Fruit fly (Drosophila melanogaster) whole organism, embryonic: ENCODE results near the gene CG34002.
"Not testable (repeated sequence)": the region's sequence is repeated elsewhere in the genome, so short reads cannot be mapped to it uniquely, and the experiment has no call there.

Source experiments
- Asciz ChIP-seq: fragments of 200-800 bp; sonication (Bioruptor generic); optimal IDR thresholded peaks from 2 replicates; lab custom pipeline; 2017; ENCODE audit warnings: missing biosample characterization, mild to moderate bottlenecking, missing genetic modification characterization, missing genetic modification reagents
- Atf3 ChIP-seq: fragments of 200-800 bp; sonication (Bioruptor generic); optimal IDR thresholded peaks from 3 replicates; lab custom pipeline; 2016; ENCODE audit warnings: missing biosample characterization, missing genetic modification characterization
- B-H1 ChIP-seq: fragments of 200-800 bp; sonication (Bioruptor generic); IDR thresholded peaks from 3 replicates; pipeline ENCODE4 v1.3.6; 2022; ENCODE audit warnings: missing biosample characterization, missing genetic modification characterization
- CG10274 ChIP-seq: fragments of 200-800 bp; sonication (Bioruptor generic); optimal IDR thresholded peaks from 3 replicates; lab custom pipeline; 2017; ENCODE audit warnings: missing biosample characterization, mild to moderate bottlenecking, missing genetic modification characterization
- CG11695 ChIP-seq: fragments of 200-800 bp; sonication (Bioruptor generic); IDR thresholded peaks from 3 replicates; pipeline ENCODE4 v1.3.6; 2022; ENCODE audit warnings: missing biosample characterization, missing genetic modification characterization
- CG13624 ChIP-seq: fragments of 200-800 bp; sonication (Bioruptor generic); optimal IDR thresholded peaks from 2 replicates; lab custom pipeline; 2016; ENCODE audit warnings: missing biosample characterization, missing genetic modification characterization
- CG14667 ChIP-seq: fragments of 200-800 bp; sonication (Bioruptor generic); IDR thresholded peaks from 2 replicates; pipeline ENCODE4 v1.3.6; 2022; ENCODE audit warnings: missing biosample characterization, missing genetic modification characterization
- CG15011 ChIP-seq: fragments of 200-800 bp; sonication (Bioruptor generic); optimal IDR thresholded peaks from 3 replicates; lab custom pipeline; 2018; ENCODE audit warnings: missing biosample characterization, mild to moderate bottlenecking, missing genetic modification characterization
- CG15269 ChIP-seq: fragments of 200-800 bp; sonication (Bioruptor generic); optimal IDR thresholded peaks from 2 replicates; lab custom pipeline; 2018; ENCODE audit warnings: missing biosample characterization, mild to moderate bottlenecking, missing genetic modification characterization, moderate library complexity
- CG15514 ChIP-seq: fragments of 200-800 bp; sonication (Bioruptor generic); optimal IDR thresholded peaks from 3 replicates; lab custom pipeline; 2017; ENCODE audit warnings: missing biosample characterization, missing genetic modification characterization, mild to moderate bottlenecking, moderate library complexity, missing genetic modification reagents
- CG17328 ChIP-seq: fragments of 200-800 bp; sonication (Bioruptor generic); IDR thresholded peaks from 2 replicates; pipeline ENCODE4 v1.3.6; 2022; ENCODE audit warnings: missing biosample characterization, missing genetic modification characterization
- CG17612 ChIP-seq: fragments of 200-800 bp; sonication (Bioruptor generic); IDR thresholded peaks from 2 replicates; pipeline ENCODE4 v1.3.6; 2022; ENCODE audit warnings: missing biosample characterization, missing genetic modification characterization
- CG2889 ChIP-seq: fragments of 200-800 bp; sonication (Bioruptor generic); IDR thresholded peaks from 3 replicates; pipeline ENCODE4 v1.3.6; 2022; ENCODE audit warnings: missing biosample characterization, missing genetic modification characterization
- CG32532 ChIP-seq: fragments of 200-800 bp; sonication (Bioruptor generic); IDR thresholded peaks from 2 replicates; pipeline ENCODE4 v1.3.6; 2022; ENCODE audit warnings: missing biosample characterization, missing genetic modification characterization
- CG3281 ChIP-seq: fragments of 200-800 bp; sonication (Bioruptor generic); optimal IDR thresholded peaks from 3 replicates; lab custom pipeline; 2017; ENCODE audit warnings: missing biosample characterization, mild to moderate bottlenecking, missing genetic modification characterization
- CG5245 ChIP-seq: fragments of 200-800 bp; sonication (Bioruptor generic); optimal IDR thresholded peaks from 3 replicates; lab custom pipeline; 2016; ENCODE audit warnings: missing biosample characterization, missing genetic modification characterization
- CG6765 ChIP-seq: fragments of 200-800 bp; sonication (Bioruptor generic); optimal IDR thresholded peaks from 3 replicates; lab custom pipeline; 2017; ENCODE audit warnings: missing biosample characterization, mild to moderate bottlenecking, missing genetic modification characterization
- CG6813 ChIP-seq: fragments of 200-800 bp; sonication (Bioruptor generic); optimal IDR thresholded peaks from 2 replicates; lab custom pipeline; 2017; ENCODE audit warnings: missing biosample characterization, missing genetic modification characterization, mild to moderate bottlenecking, moderate library complexity, missing genetic modification reagents
- CG7987 ChIP-seq: fragments of 200-800 bp; sonication (Bioruptor generic); optimal IDR thresholded peaks from 2 replicates; lab custom pipeline; 2018; ENCODE audit warnings: missing biosample characterization, mild to moderate bottlenecking, missing genetic modification characterization, moderate library complexity
- CG9437 ChIP-seq: fragments of 200-800 bp; sonication (Bioruptor generic); optimal IDR thresholded peaks from 2 replicates; lab custom pipeline; 2018; ENCODE audit warnings: missing biosample characterization, mild to moderate bottlenecking, missing genetic modification characterization
- CG9932 ChIP-seq: fragments of 200-800 bp; sonication (Bioruptor generic); IDR thresholded peaks from 2 replicates; pipeline ENCODE4 v1.3.6; 2022; ENCODE audit warnings: missing biosample characterization, missing genetic modification characterization
- CrebB ChIP-seq: fragments of 200-800 bp; sonication (Bioruptor generic); optimal IDR thresholded peaks from 3 replicates; lab custom pipeline; 2018; ENCODE audit warnings: missing biosample characterization, mild to moderate bottlenecking, missing genetic modification characterization
- E2f1 ChIP-seq: fragments of 200-800 bp; sonication (Bioruptor generic); IDR thresholded peaks from 2 replicates; pipeline ENCODE4 v1.3.6; 2022; ENCODE audit warnings: missing biosample characterization, missing genetic modification characterization
- Elba2 ChIP-seq: fragments of 200-800 bp; sonication (Bioruptor generic); optimal IDR thresholded peaks from 3 replicates; lab custom pipeline; 2016; ENCODE audit warnings: missing biosample characterization, missing genetic modification characterization
- GATAe ChIP-seq: fragments of 200-800 bp; sonication (Bioruptor generic); conservative IDR thresholded peaks from 2 replicates; pipeline ENCODE4 v1.3.6; 2022; ENCODE audit warnings: missing biosample characterization, missing genetic modification characterization
- Gsc ChIP-seq: fragments of 200-800 bp; sonication (Bioruptor generic); IDR thresholded peaks from 2 replicates; pipeline ENCODE4 v1.3.6; 2022; ENCODE audit warnings: missing biosample characterization, missing genetic modification characterization
- Gug ChIP-seq: fragments of 200-800 bp; sonication (Bioruptor generic); IDR thresholded peaks from 4 replicates; pipeline ENCODE4 v1.3.6; 2022; ENCODE audit warnings: missing biosample characterization, missing genetic modification characterization
- H2.0 ChIP-seq: fragments of 200-800 bp; sonication (Bioruptor generic); IDR thresholded peaks from 2 replicates; pipeline ENCODE4 v1.3.6; 2022; ENCODE audit warnings: missing biosample characterization, missing genetic modification characterization
- Jarid2 ChIP-seq: fragments of 200-800 bp; sonication (Bioruptor generic); optimal IDR thresholded peaks from 3 replicates; lab custom pipeline; 2017; ENCODE audit warnings: mild to moderate bottlenecking, missing biosample characterization, missing genetic modification reagents, missing genetic modification characterization
- Lhr ChIP-seq: fragments of 200-800 bp; sonication (Bioruptor generic); optimal IDR thresholded peaks from 3 replicates; lab custom pipeline; 2017; ENCODE audit warnings: mild to moderate bottlenecking, missing biosample characterization, missing genetic modification reagents, missing genetic modification characterization
- Mad ChIP-seq: fragments of 200-800 bp; sonication (Bioruptor generic); optimal IDR thresholded peaks from 2 replicates; lab custom pipeline; 2016; ENCODE audit warnings: missing biosample characterization, missing genetic modification characterization
- Mes4 ChIP-seq: fragments of 200-800 bp; sonication (Bioruptor generic); optimal IDR thresholded peaks from 2 replicates; lab custom pipeline; 2016; ENCODE audit warnings: missing biosample characterization, missing genetic modification characterization
- Rfx ChIP-seq: fragments of 200-800 bp; sonication (Bioruptor generic); IDR thresholded peaks from 2 replicates; pipeline ENCODE4 v1.3.6; 2022; ENCODE audit warnings: missing biosample characterization, missing genetic modification characterization
- Six4 ChIP-seq: fragments of 200-800 bp; sonication (Bioruptor generic); optimal IDR thresholded peaks from 2 replicates; lab custom pipeline; 2016; ENCODE audit warnings: missing biosample characterization, missing genetic modification characterization
- ap ChIP-seq: fragments of 200-800 bp; sonication (Bioruptor generic); IDR thresholded peaks from 2 replicates; pipeline ENCODE4 v1.3.6; 2022; ENCODE audit warnings: missing biosample characterization, missing genetic modification characterization
- cas ChIP-seq: fragments of 200-800 bp; sonication (Bioruptor generic); IDR thresholded peaks from 2 replicates; pipeline ENCODE4 v1.3.6; 2022; ENCODE audit warnings: missing biosample characterization, missing genetic modification characterization
- dpn ChIP-seq, 2 experiments: fragments of 200-800 bp; sonication (Bioruptor generic); optimal IDR thresholded peaks; 3 replicates each; lab custom pipeline; 2016; ENCODE audit warnings: missing biosample characterization in 2 of 2, missing genetic modification characterization in 2 of 2
- grn ChIP-seq: fragments of 200-800 bp; sonication (Bioruptor generic); optimal IDR thresholded peaks from 3 replicates; lab custom pipeline; 2017; ENCODE audit warnings: missing biosample characterization, missing genetic modification characterization
- ind ChIP-seq: fragments of 200-800 bp; sonication (Bioruptor generic); optimal IDR thresholded peaks from 3 replicates; lab custom pipeline; 2016; ENCODE audit warnings: missing biosample characterization, missing genetic modification characterization
- mirr ChIP-seq: fragments of 200-800 bp; sonication (Bioruptor generic); optimal IDR thresholded peaks from 3 replicates; lab custom pipeline; 2018; ENCODE audit warnings: missing biosample characterization, mild to moderate bottlenecking, missing genetic modification characterization
- nmo ChIP-seq: fragments of 200-800 bp; sonication (Bioruptor generic); optimal IDR thresholded peaks from 2 replicates; lab custom pipeline; 2018; ENCODE audit warnings: missing biosample characterization, mild to moderate bottlenecking, missing genetic modification characterization, moderate library complexity
- p53 ChIP-seq: fragments of 200-800 bp; sonication (Bioruptor generic); optimal IDR thresholded peaks from 2 replicates; lab custom pipeline; 2016; ENCODE audit warnings: missing biosample characterization, missing genetic modification characterization
- prd ChIP-seq, 3 experiments: fragments of >200 bp in 2 of 3; fragments of 200-800 bp in 1 of 3; sonication (Bioruptor generic) in 1 of 3; optimal IDR thresholded peaks in 2 of 3; IDR thresholded peaks in 1 of 3; 2 replicates in 2 of 3; 3 replicates in 1 of 3; pipeline versions ENCODE4 v1.3.6 to Lab custom; 2017 to 2022; ENCODE audit warnings: missing biosample characterization in 1 of 3, missing genetic modification characterization in 1 of 3
- sens ChIP-seq: fragments of 200-800 bp; sonication (Bioruptor generic); peaks from one replicate; lab custom pipeline; 2016; ENCODE audit warnings: missing biosample characterization, missing genetic modification characterization
- seq ChIP-seq: fragments of 200-800 bp; sonication (Bioruptor generic); IDR thresholded peaks from 2 replicates; pipeline ENCODE4 v1.3.6; 2022; ENCODE audit warnings: missing biosample characterization, missing genetic modification characterization
- sob ChIP-seq: fragments of 200-800 bp; sonication (Bioruptor generic); IDR thresholded peaks from 2 replicates; pipeline ENCODE4 v1.3.6; 2022; ENCODE audit warnings: missing biosample characterization, missing genetic modification characterization
- tgo ChIP-seq: fragments of 200-800 bp; sonication (Bioruptor generic); IDR thresholded peaks from 3 replicates; pipeline ENCODE4 v1.3.6; 2022; ENCODE audit warnings: missing biosample characterization, missing genetic modification characterization
- tna ChIP-seq: fragments of 200-800 bp; sonication (Bioruptor generic); IDR thresholded peaks from 2 replicates; pipeline ENCODE4 v1.3.6; 2022; ENCODE audit warnings: missing biosample characterization, missing genetic modification characterization; ENCODE audit not compliant: partially characterized antibody
- yki ChIP-seq: fragments of >200 bp; optimal IDR thresholded peaks from 3 replicates; lab custom pipeline; 2018

The CG34002 gene

dm6 chr3L:17858174-17858573, at the start of gene CG34002:
Gene CG34002, plus strand, starts transcription at chr3L:17858474.
- TF ChIP-seq Atf3 (GFP tag; lab: Kevin White, UChicago); Mad; CG17612 (GFP tag; lab: Robert Waterston, UW): not testable (repeated sequence)

dm6 chr3L:17808597-17809213, 49.6 kb upstream of the CG34002 start, which contains the start of gene CG32191:
Gene CG32191, minus strand, starts transcription at chr3L:17809146.
- TF ChIP-seq prd (optimal IDR thresholded peaks at IDR 0.05; lab: Kevin White, UChicago), result no peak
- TF ChIP-seq prd (GFP tag; IDR thresholded peaks at IDR 0.05; lab: Robert Waterston, UW), result no peak
- TF ChIP-seq ind (GFP tag; lab: Kevin White, UChicago), result no peak
- TF ChIP-seq CG15514 (GFP tag; lab: Kevin White, UChicago), result peak; percentile 48
- no peak for TF ChIP-seq GATAe (GFP tag; lab: Robert Waterston, UW)
- 0 out of 2 replicates have a peak, but pooled peaks have one; percentile 23 for TF ChIP-seq CG32532
- TF ChIP-seq CG5245, result no peak
- TF ChIP-seq tgo (GFP tag; lab: Robert Waterston, UW), result no peak
- no peak for TF ChIP-seq CG14667 (GFP tag; lab: Robert Waterston, UW)
- TF ChIP-seq Gsc (GFP tag; lab: Robert Waterston, UW), result no peak
- peak; percentile 26 for TF ChIP-seq CG15269 (tag; lab: Kevin White, UChicago)
- TF ChIP-seq cas (GFP tag; lab: Robert Waterston, UW), result no peak
- TF ChIP-seq CG3281 (GFP tag; lab: Kevin White, UChicago), result peak; percentile 4
- 0 out of 3 replicates have a peak, but pooled peaks have one; percentile 11 for TF ChIP-seq CG11695 (GFP tag; lab: Robert Waterston, UW)
- no peak for TF ChIP-seq Six4 (GFP tag; lab: Kevin White, UChicago)
- TF ChIP-seq yki (lab: Kevin White, UChicago), result no peak
- peak; percentile 44 for TF ChIP-seq mirr (GFP tag; lab: Kevin White, UChicago)
- no peak for TF ChIP-seq p53 (GFP tag; lab: Kevin White, UChicago)
- TF ChIP-seq CrebB (tag; lab: Kevin White, UChicago), result peak; percentile 2
- TF ChIP-seq CG6813, result peak; percentile 37
- TF ChIP-seq seq (GFP tag; lab: Robert Waterston, UW), result no peak
- peak; percentile 20; the same call in 1 of the 2 replicates for TF ChIP-seq sob (GFP tag; lab: Robert Waterston, UW)
- TF ChIP-seq Jarid2, result peak; percentile 27
- TF ChIP-seq Asciz (GFP tag; lab: Kevin White, UChicago), result peak; percentile 52
- peak; percentile 59 for TF ChIP-seq CG9437 (GFP tag; lab: Kevin White, UChicago)
- TF ChIP-seq CG17612 (GFP tag; lab: Robert Waterston, UW), result no peak
- TF ChIP-seq Elba2 (GFP tag; lab: Kevin White, UChicago), result no peak
- TF ChIP-seq CG6765 (GFP tag; lab: Kevin White, UChicago), result no peak
- 0 out of 3 replicates have a peak, but pooled peaks have one; percentile 8 for TF ChIP-seq CG2889 (GFP tag; lab: Robert Waterston, UW)
- TF ChIP-seq B-H1 (GFP tag; lab: Robert Waterston, UW), result no peak
- no peak for TF ChIP-seq grn (GFP tag; lab: Kevin White, UChicago)
- TF ChIP-seq Gug (GFP tag; lab: Robert Waterston, UW), result no peak
- peak; percentile 18; the same call in 1 of the 2 replicates for TF ChIP-seq Rfx (GFP tag; lab: Robert Waterston, UW)
- no peak for TF ChIP-seq Mes4 (GFP tag; lab: Kevin White, UChicago)
- no peak for TF ChIP-seq CG9932 (GFP tag; lab: Robert Waterston, UW)
- TF ChIP-seq nmo (GFP tag; lab: Kevin White, UChicago), result no peak
- TF ChIP-seq CG15011, result peak; percentile 23
- TF ChIP-seq tna, result no peak
- TF ChIP-seq dpn (GFP tag; optimal IDR thresholded peaks at IDR 0.05; lab: Kevin White, UChicago), result no peak
- no peak for TF ChIP-seq Lhr (GFP tag; lab: Kevin White, UChicago)
- no peak for TF ChIP-seq CG13624
- TF ChIP-seq sens (GFP tag; lab: Kevin White, UChicago), result peak; percentile 69
- peak; percentile 27 for TF ChIP-seq CG7987 (GFP tag; lab: Kevin White, UChicago)
- no peak for TF ChIP-seq CG17328 (GFP tag; lab: Robert Waterston, UW)
- no peak for TF ChIP-seq E2f1 (GFP tag; lab: Robert Waterston, UW)
- TF ChIP-seq CG10274 (GFP tag; lab: Kevin White, UChicago), result no peak
- no peak for TF ChIP-seq H2.0 (GFP tag; lab: Robert Waterston, UW)
- no peak for TF ChIP-seq ap (GFP tag; lab: Robert Waterston, UW)
